Worm (Caenorhabditis elegans): ENCODE data around the gene F27B10.1.

- no peak for TF ChIP-seq him-1 (tag; optimal IDR thresholded peaks at IDR 0.05)
- no peak for TF ChIP-seq dao-5 (tag; optimal IDR thresholded peaks at IDR 0.05)
Measured at ce11 chrV:7095254-7095990, 23.0 kb downstream of the F27B10.1 start.
